Worm (Caenorhabditis elegans): Measurements from ENCODE around the gene M176.10.

The M176.10 gene

DNA sequence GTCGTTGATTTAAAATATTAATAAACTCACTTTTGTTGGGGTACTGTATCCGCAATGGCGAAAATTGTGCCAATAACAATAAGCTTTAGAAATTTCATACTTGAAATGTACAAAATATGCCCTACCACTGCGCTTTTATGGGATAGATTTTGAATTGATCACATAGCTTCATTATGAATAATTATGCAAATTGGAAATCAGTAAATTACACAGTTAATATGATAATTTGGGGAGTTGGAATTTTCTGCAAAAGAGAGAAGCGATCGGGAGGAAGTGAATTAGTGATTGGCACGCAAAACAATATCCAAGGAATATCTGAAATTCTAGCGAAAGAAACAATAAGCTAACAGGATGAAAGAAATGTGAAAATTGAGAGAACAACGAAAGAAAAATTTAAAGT, at the start of gene M176.10:
Gene M176.10 (minus strand): TSS at position 101 of the 400 bp plus-strand sequence.
- no peak for TF ChIP-seq vab-7 (GFP tag; IDR thresholded peaks at IDR 0.05)
- no peak for TF ChIP-seq F26F4.8 (GFP tag; conservative IDR thresholded peaks at IDR 0.05)
- TF ChIP-seq nhr-11 (tag; optimal IDR thresholded peaks at IDR 0.05) = no peak
- TF ChIP-seq daf-16 (GFP tag; optimal IDR thresholded peaks at IDR 0.05) = no peak
- no peak for TF ChIP-seq daf-16 (tag; optimal IDR thresholded peaks at IDR 0.05)
- TF ChIP-seq lir-3 (tag; optimal IDR thresholded peaks at IDR 0.05) = no peak
- no peak for TF ChIP-seq sdz-12 (GFP tag; optimal IDR thresholded peaks at IDR 0.05)
- no peak for TF ChIP-seq hlh-30 (tag; optimal IDR thresholded peaks at IDR 0.05; ENCODE audit: insufficient read depth)
- no peak for TF ChIP-seq F10B5.3 (tag; optimal IDR thresholded peaks at IDR 0.05)
- no peak for TF ChIP-seq nhr-237 (tag; optimal IDR thresholded peaks at IDR 0.05)
- TF ChIP-seq ZK546.5 (tag; optimal IDR thresholded peaks at IDR 0.05) = no peak
- TF ChIP-seq lin-15B (tag; optimal IDR thresholded peaks at IDR 0.05) = no peak
- TF ChIP-seq lin-1 (GFP tag; IDR thresholded peaks at IDR 0.05) = no peak
- TF ChIP-seq ama-1 (optimal IDR thresholded peaks at IDR 0.05) = no peak
- no peak for TF ChIP-seq snpc-1.2 (GFP tag; IDR thresholded peaks at IDR 0.05)
- TF ChIP-seq lsy-2 (tag; optimal IDR thresholded peaks at IDR 0.05) = no peak
- TF ChIP-seq spr-3 (GFP tag; optimal IDR thresholded peaks at IDR 0.05) = no peak

DNA sequence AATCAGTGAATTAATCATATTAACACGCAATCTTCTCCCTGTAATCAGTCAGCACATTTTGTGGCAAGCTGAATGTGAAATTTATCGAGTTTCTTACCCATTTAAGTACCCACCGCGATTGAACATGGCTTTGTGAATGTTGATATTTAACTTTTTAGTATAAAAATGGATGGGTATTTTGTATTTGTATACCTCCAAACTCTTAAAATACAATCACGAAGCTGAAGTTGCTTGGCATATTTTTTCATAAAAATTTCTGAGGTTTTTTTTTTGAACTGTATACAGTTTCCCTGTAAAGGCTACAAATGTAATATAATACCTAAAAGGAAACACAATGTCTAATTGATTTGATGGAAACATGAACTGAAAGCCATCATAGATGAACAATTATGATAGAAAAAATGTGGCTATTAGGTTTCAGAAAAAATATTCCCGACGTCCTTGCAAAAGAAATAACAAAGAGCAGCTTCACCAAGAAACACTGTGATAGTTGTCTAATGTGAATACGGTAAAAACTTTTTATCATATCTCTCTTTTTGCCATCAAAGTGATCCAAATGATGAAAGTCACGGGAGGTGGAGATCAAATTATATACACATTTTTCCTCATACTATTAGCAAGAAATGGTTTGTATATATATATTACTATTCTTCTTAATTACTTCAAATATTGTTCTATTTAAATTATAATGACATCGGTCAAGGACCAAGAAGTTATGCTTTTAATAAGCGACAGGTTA, 48.6 kb upstream of the M176.10 start, which contains the start of the genes chil-25 and chil-26:
Gene chil-25 (minus strand): TSS at position 101 of the 739 bp plus-strand sequence.
Gene chil-26 (plus strand): TSS at position 689 of the 739 bp plus-strand sequence.
- no peak for TF ChIP-seq ztf-11 (tag; optimal IDR thresholded peaks at IDR 0.05)
- TF ChIP-seq unc-62 (GFP tag; optimal IDR thresholded peaks at IDR 0.05 in 1 of 2) = peak in 1 of 2 experiments; percentile 82
- no peak for TF ChIP-seq unc-62 (tag; optimal IDR thresholded peaks at IDR 0.05)

DNA sequence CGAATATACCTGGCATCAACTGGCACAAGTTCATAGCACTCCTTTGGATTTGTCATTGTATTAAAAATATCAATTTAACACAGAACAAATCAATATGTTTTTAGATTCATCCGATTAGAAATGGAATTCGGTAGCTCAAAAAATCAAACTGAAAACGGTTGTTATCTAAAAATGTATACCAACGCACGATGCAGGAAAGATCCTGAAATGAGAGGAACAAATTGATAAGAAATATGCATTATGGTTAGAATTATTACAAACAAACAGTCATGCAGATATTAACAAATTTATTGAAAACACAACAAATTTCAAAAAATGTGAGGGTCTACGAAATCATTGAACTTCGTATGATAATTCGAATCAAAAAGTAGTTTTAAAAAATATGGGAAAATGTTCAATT, 44.1 kb upstream of the M176.10 start, which contains the start of gene T19H5.6:
Gene T19H5.6 (minus strand): TSS at position 195 of the 400 bp plus-strand sequence.
- no peak for TF ChIP-seq nhr-48 (tag; optimal IDR thresholded peaks at IDR 0.05)
- TF ChIP-seq daf-16 (GFP tag; optimal IDR thresholded peaks at IDR 0.05) = no peak
- peak; percentile 72 for TF ChIP-seq daf-16 (tag; optimal IDR thresholded peaks at IDR 0.05)
- no peak for TF ChIP-seq egl-27 (tag; optimal IDR thresholded peaks at IDR 0.05)
- no peak for TF ChIP-seq nhr-102 (tag; optimal IDR thresholded peaks at IDR 0.05)
- TF ChIP-seq ceh-20 (GFP tag; IDR thresholded peaks at IDR 0.05) = no peak
- TF ChIP-seq lin-13 (GFP tag; optimal IDR thresholded peaks at IDR 0.05) = no peak
- no peak for TF ChIP-seq dpl-1 (GFP tag; optimal IDR thresholded peaks at IDR 0.05)
- no peak for TF ChIP-seq gei-8 (GFP tag; optimal IDR thresholded peaks at IDR 0.05)
- no peak for TF ChIP-seq Y5F2A.4 (GFP tag; optimal IDR thresholded peaks at IDR 0.05)
- TF ChIP-seq lin-15B (tag; optimal IDR thresholded peaks at IDR 0.05) = no peak
- peak; percentile 40 for TF ChIP-seq nhr-28 (tag; optimal IDR thresholded peaks at IDR 0.05)
- no peak for TF ChIP-seq fos-1 (tag; optimal IDR thresholded peaks at IDR 0.05)
- TF ChIP-seq ceh-28 (tag; optimal IDR thresholded peaks at IDR 0.05) = no peak
- TF ChIP-seq sdz-12 (GFP tag; optimal IDR thresholded peaks at IDR 0.05) = no peak
- TF ChIP-seq lir-3 (tag; optimal IDR thresholded peaks at IDR 0.05) = no peak
- TF ChIP-seq nhr-237 (tag; optimal IDR thresholded peaks at IDR 0.05) = no peak
- TF ChIP-seq nhr-10 (tag; optimal IDR thresholded peaks at IDR 0.05) = no peak
- TF ChIP-seq pha-4 (GFP tag; IDR thresholded peaks at IDR 0.05) = no peak
- TF ChIP-seq pha-4 (tag; optimal IDR thresholded peaks at IDR 0.05) = no peak
- TF ChIP-seq pqm-1 (tag; optimal IDR thresholded peaks at IDR 0.05) = peak; percentile 88
- TF ChIP-seq jun-1 (tag; optimal IDR thresholded peaks at IDR 0.05) = no peak
- TF ChIP-seq spr-1 (tag; optimal IDR thresholded peaks at IDR 0.05) = no peak

DNA sequence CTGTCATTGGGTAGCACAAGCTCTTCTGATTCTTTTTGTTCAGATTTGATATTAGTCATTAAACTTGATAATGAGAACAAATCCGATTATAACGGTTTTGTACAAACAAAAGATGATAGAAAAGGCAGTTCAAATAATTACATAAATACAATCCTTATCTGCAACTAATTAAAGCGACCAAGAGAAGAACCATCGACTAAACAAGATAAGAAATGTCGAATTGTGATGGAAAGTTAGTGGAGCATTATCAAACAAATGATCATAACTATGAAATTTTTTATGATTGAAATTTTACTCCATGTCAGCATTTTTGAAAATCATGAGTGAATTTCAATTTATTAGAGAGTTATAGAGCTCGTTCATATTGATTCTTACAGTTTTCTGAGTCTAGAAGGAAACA, 42.4 kb upstream of the M176.10 start, which contains the start of gene chil-23:
Gene chil-23 (minus strand): TSS at position 198 of the 400 bp plus-strand sequence.
- TF ChIP-seq zip-2 (tag; optimal IDR thresholded peaks at IDR 0.05) = no peak
- TF ChIP-seq dve-1 (tag; optimal IDR thresholded peaks at IDR 0.05; ENCODE audit: insufficient read depth) = peak; percentile 81
- 0 out of 2 replicates have a peak, but pooled peaks have one; percentile 44 for TF ChIP-seq lin-1 (GFP tag; IDR thresholded peaks at IDR 0.05)
- peak; percentile 99 for TF ChIP-seq pqm-1 (tag; optimal IDR thresholded peaks at IDR 0.05)
- TF ChIP-seq daf-16 (GFP tag; optimal IDR thresholded peaks at IDR 0.05) = no peak
- peak; percentile 70 for TF ChIP-seq daf-16 (tag; optimal IDR thresholded peaks at IDR 0.05)
- TF ChIP-seq dmd-6 (GFP tag; IDR thresholded peaks at IDR 0.05) = peak; percentile 89
- peak; percentile 87 for TF ChIP-seq nhr-77 (tag; optimal IDR thresholded peaks at IDR 0.05)
- peak; percentile 28 for TF ChIP-seq T20F7.1 (GFP tag; optimal IDR thresholded peaks at IDR 0.05)
- no peak for TF ChIP-seq ceh-20 (GFP tag; IDR thresholded peaks at IDR 0.05)
- no peak for TF ChIP-seq arid-1 (GFP tag; conservative IDR thresholded peaks at IDR 0.05)
- peak; percentile 88 for TF ChIP-seq nhr-28 (tag; optimal IDR thresholded peaks at IDR 0.05)

All from whole organism, L4 larva.